Fruit fly (Drosophila melanogaster): ENCODE data around the gene CG4598.

CG4598 gene

DNA sequence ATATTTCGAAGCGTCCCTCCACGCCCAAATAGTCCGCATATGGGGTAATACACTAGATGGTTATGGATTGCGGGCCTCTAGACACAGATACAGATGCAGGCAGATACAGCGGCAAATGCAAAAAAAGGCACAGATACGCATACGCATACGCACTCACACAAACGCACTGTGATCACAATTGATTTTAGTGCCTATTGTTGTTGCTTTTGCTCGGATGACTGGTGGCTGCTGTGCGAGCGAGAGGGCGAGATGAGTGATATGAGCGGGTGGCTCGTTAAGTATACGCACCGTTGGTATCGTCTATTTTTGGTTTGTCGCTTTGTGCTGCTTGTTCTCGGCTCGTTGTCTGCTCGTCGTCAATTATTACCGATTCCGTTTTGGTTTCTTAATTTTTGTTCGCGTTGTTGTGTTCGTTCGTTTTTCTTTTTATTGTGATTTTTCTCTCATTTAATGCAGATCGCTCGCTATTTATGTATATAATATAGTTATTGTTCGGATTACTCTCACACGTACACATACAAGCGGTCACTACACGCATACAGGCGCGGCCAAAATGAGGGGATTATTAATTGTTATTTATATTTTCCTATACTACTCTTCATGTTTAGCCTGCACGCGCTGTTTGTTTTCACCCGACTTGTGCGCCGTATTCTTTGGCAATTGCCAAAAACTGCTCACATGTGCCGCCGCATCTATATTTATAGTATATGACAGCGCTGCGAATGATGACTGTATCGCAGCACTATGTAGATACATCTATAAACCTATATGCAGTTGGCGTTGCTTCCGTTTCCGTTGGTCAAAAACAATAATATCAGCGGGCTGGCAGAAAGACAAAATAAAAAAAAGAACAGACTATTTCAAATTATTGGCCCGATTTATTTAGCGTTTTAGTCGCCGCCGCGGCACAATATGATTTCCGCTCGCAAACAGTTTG lies 10.8 kb upstream of the CG4598 start (continued):
- TF ChIP-seq chif (GFP tag; optimal IDR thresholded peaks at IDR 0.05) (no peak), sim (GFP tag; IDR thresholded peaks at IDR 0.05) (no peak), D (optimal IDR thresholded peaks at IDR 0.05) (no peak), D (GFP tag; optimal IDR thresholded peaks at IDR 0.05) (no peak), yki (optimal IDR thresholded peaks at IDR 0.05) (no peak), ham (GFP tag; IDR thresholded peaks at IDR 0.05) (no peak), caup (GFP tag; optimal IDR thresholded peaks at IDR 0.05; ENCODE audit: severe bottlenecking) (peak; percentile 11), CG2120 (GFP tag; optimal IDR thresholded peaks at IDR 0.05) (no peak), Poxn (GFP tag; IDR thresholded peaks at IDR 0.05) (no peak), CG10565 (GFP tag; optimal IDR thresholded peaks at IDR 0.05) (no peak), Pdp1 (GFP tag; optimal IDR thresholded peaks at IDR 0.05) (peak in 1 of 2 experiments; percentile 10), CG15011 (GFP tag; optimal IDR thresholded peaks at IDR 0.05) (no peak), bowl (GFP tag; IDR thresholded peaks at IDR 0.05) (no peak), CG10543 (GFP tag; optimal IDR thresholded peaks at IDR 0.05) (no peak), ab (GFP tag; optimal IDR thresholded peaks at IDR 0.05) (no peak), CG14710 (tag; optimal IDR thresholded peaks at IDR 0.05) (no peak), CG4820 (GFP tag; optimal IDR thresholded peaks at IDR 0.05) (no peak), CG11085 (GFP tag; IDR thresholded peaks at IDR 0.05) (no peak), sob (GFP tag; IDR thresholded peaks at IDR 0.05) (no peak), CG17912 (GFP tag; optimal IDR thresholded peaks at IDR 0.05) (no peak), CG14860 (GFP tag; IDR thresholded peaks at IDR 0.05; ENCODE audit: partially characterized antibody) (no peak), Jarid2 (GFP tag; optimal IDR thresholded peaks at IDR 0.05) (no peak), CG12659 (GFP tag; optimal IDR thresholded peaks at IDR 0.05) (no peak), Dip2 (GFP tag; IDR thresholded peaks at IDR 0.05) (no peak), CG18764 (GFP tag; optimal IDR thresholded peaks at IDR 0.05) (no peak), CG4854 (GFP tag; optimal IDR thresholded peaks at IDR 0.05) (no peak), CG17186 (GFP tag; optimal IDR thresholded peaks at IDR 0.05) (no peak), Sin3A (optimal IDR thresholded peaks at IDR 0.05) (no peak), CrebB (tag; optimal IDR thresholded peaks at IDR 0.05) (peak; percentile 43), HLH3B (GFP tag; IDR thresholded peaks at IDR 0.05) (no peak), oc (tag; optimal IDR thresholded peaks at IDR 0.05) (peak; percentile 37), Opbp (GFP tag; IDR thresholded peaks at IDR 0.05; ENCODE audit: partially characterized antibody) (no peak), CG10209 (GFP tag; optimal IDR thresholded peaks at IDR 0.05) (no peak), CG12744 (GFP tag; optimal IDR thresholded peaks at IDR 0.05) (no peak), Atf3 (GFP tag; optimal IDR thresholded peaks at IDR 0.05) (no peak), Dp (GFP tag; optimal IDR thresholded peaks at IDR 0.05) (no peak), Antp (GFP tag; optimal IDR thresholded peaks at IDR 0.05) (no peak), zen (tag; optimal IDR thresholded peaks at IDR 0.05) (no peak), E2f2 (GFP tag; IDR thresholded peaks at IDR 0.05) (no peak), mld (GFP tag; IDR thresholded peaks at IDR 0.05; ENCODE audit: partially characterized antibody) (no peak), fd102C (GFP tag; optimal IDR thresholded peaks at IDR 0.05) (no peak), Nf-YC (tag; optimal IDR thresholded peaks at IDR 0.05) (peak; percentile 48), CG3726 (GFP tag; IDR thresholded peaks at IDR 0.05) (0 out of 3 replicates have a peak, but pooled peaks have one; percentile 12), CG14965 (GFP tag; optimal IDR thresholded peaks at IDR 0.05; ENCODE audit: borderline replicate concordance) (no peak), H2.0 (GFP tag; IDR thresholded peaks at IDR 0.05) (no peak), dm (GFP tag; optimal IDR thresholded peaks at IDR 0.05) (no peak), hkb (optimal IDR thresholded peaks at IDR 0.05) (no peak), hkb (GFP tag; IDR thresholded peaks at IDR 0.05) (no peak), sr (GFP tag; IDR thresholded peaks at IDR 0.05) (no peak), ci (GFP tag; IDR thresholded peaks at IDR 0.05) (peak; percentile 37; the same call in 2 of the 3 replicates)

Data from whole organism, embryonic.